Fruit fly (Drosophila melanogaster): ENCODE measurements around the gene Brf.

The Brf gene

DNA sequence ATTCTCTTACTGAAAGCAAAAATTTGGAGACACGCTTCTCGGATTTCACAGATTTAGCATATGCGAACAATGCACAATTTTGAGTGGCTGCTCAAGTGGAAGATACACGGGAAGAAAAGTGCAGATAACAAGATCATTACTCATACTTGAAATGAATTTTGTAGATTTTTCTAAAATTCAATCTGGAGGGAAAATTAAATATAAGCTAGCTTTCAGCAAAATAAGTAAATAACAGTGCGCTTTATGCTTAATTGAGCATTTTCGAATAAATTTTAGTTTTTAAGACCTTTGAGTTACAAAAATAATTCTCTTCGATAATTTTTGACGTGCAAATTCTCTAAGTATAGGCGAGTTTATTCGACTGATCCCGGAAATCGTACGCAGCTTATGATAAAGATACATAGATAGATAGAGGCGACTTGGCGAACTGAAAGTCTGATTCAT, 9.6 kb upstream of the Brf start (continued):
- TF ChIP-seq h (optimal IDR thresholded peaks at IDR 0.05) = no peak
- TF ChIP-seq Eip74EF (GFP tag; optimal IDR thresholded peaks at IDR 0.05) = peak in 1 of 2 experiments; percentile 81
- TF ChIP-seq Elba2 (GFP tag; optimal IDR thresholded peaks at IDR 0.05) = no peak
- no peak for TF ChIP-seq kni (GFP tag; optimal IDR thresholded peaks at IDR 0.05)
- no peak for TF ChIP-seq Adf1 (GFP tag; IDR thresholded peaks at IDR 0.05)
- no peak for TF ChIP-seq cas (GFP tag; IDR thresholded peaks at IDR 0.05)
- TF ChIP-seq Antp (GFP tag; optimal IDR thresholded peaks at IDR 0.05) = peak; percentile 12
- TF ChIP-seq CG1602 (GFP tag; optimal IDR thresholded peaks at IDR 0.05) = no peak
- no peak for TF ChIP-seq CG1529 (GFP tag; optimal IDR thresholded peaks at IDR 0.05)
- TF ChIP-seq Atf6 (GFP tag; IDR thresholded peaks at IDR 0.05) = no peak
- TF ChIP-seq CG16815 (GFP tag; optimal IDR thresholded peaks at IDR 0.05) = no peak
- peak in 1 of 2 experiments; percentile 22 for TF ChIP-seq Hr51 (GFP tag; optimal IDR thresholded peaks at IDR 0.05)
- peak; percentile 51 for TF ChIP-seq D19A (tag; optimal IDR thresholded peaks at IDR 0.05)
- TF ChIP-seq CG13424 (tag; optimal IDR thresholded peaks at IDR 0.05) = no peak
- no peak for TF ChIP-seq amos (GFP tag; IDR thresholded peaks at IDR 0.05; ENCODE audit: partially characterized antibody)
- no peak for TF ChIP-seq ftz-f1 (GFP tag; optimal IDR thresholded peaks at IDR 0.05)
- no peak for TF ChIP-seq CG6765 (GFP tag; optimal IDR thresholded peaks at IDR 0.05)
- TF ChIP-seq zen (tag; optimal IDR thresholded peaks at IDR 0.05) = peak; percentile 51
- peak; percentile 2 for TF ChIP-seq p53 (GFP tag; optimal IDR thresholded peaks at IDR 0.05)
- TF ChIP-seq tup (GFP tag; optimal IDR thresholded peaks at IDR 0.05) = no peak
- TF ChIP-seq CG5953 (GFP tag; IDR thresholded peaks at IDR 0.05) = no peak
- TF ChIP-seq CG34422 (GFP tag; IDR thresholded peaks at IDR 0.05) = peak; percentile 24; the same call in 1 of the 3 replicates
- TF ChIP-seq kay (GFP tag; optimal IDR thresholded peaks at IDR 0.05) = no peak
- no peak for TF ChIP-seq crol (GFP tag; IDR thresholded peaks at IDR 0.05)
- no peak for TF ChIP-seq gsb-n (tag; optimal IDR thresholded peaks at IDR 0.05)
- no peak for TF ChIP-seq CG13894 (tag; optimal IDR thresholded peaks at IDR 0.05)
- peak; percentile 30 for TF ChIP-seq ind (GFP tag; optimal IDR thresholded peaks at IDR 0.05)
- no peak for TF ChIP-seq CG15479 (GFP tag; optimal IDR thresholded peaks at IDR 0.05)
- TF ChIP-seq CG3847 (GFP tag; IDR thresholded peaks at IDR 0.05) = no peak
- no peak for TF ChIP-seq corto (GFP tag; optimal IDR thresholded peaks at IDR 0.05)
- TF ChIP-seq Hand (GFP tag; optimal IDR thresholded peaks at IDR 0.05) = no peak
- TF ChIP-seq CG12299 (tag; optimal IDR thresholded peaks at IDR 0.05) = no peak
- peak; percentile 48 for TF ChIP-seq CG10654 (GFP tag; optimal IDR thresholded peaks at IDR 0.05)
- peak; percentile 26 for TF ChIP-seq en (GFP tag; optimal IDR thresholded peaks at IDR 0.05)
- no peak for TF ChIP-seq CG3163 (GFP tag; optimal IDR thresholded peaks at IDR 0.05)
- no peak for TF ChIP-seq Dip2 (GFP tag; IDR thresholded peaks at IDR 0.05)
- TF ChIP-seq HLHmδ (GFP tag; optimal IDR thresholded peaks at IDR 0.05) = no peak
- peak; percentile 74 for TF ChIP-seq CG10979 (tag; optimal IDR thresholded peaks at IDR 0.05)
- peak; percentile 32 for TF ChIP-seq CG1603 (tag; optimal IDR thresholded peaks at IDR 0.05)
- no peak for TF ChIP-seq gce (GFP tag; IDR thresholded peaks at IDR 0.05)

DNA sequence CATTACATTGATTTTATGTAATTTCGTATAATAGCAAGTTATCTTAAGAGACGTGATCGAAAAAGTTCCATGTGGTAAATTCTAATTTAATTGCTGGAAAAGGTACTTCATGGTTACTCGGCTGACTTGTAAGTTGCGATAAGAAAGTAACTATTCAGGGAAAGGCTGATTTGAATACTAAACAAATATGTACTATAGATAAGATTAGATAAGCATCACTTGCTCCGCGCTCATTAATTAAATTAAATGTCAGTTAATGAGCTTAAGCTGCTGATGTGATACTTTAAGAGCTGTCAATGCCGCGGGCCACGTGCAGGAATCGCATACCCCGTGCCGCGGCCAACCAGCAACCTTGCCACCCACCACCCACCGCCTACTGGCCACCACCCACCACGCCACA, 9.0 kb upstream of the Brf start:
- no peak for TF ChIP-seq Hr39 (optimal IDR thresholded peaks at IDR 0.05)
- TF ChIP-seq sisA (GFP tag; IDR thresholded peaks at IDR 0.05) = no peak
- peak; percentile 65 for TF ChIP-seq CG7745 (tag; optimal IDR thresholded peaks at IDR 0.05)
- peak; percentile 60 for TF ChIP-seq exex (tag; optimal IDR thresholded peaks at IDR 0.05)
- TF ChIP-seq CG16779 (GFP tag; IDR thresholded peaks at IDR 0.05) = no peak
- TF ChIP-seq CG18011 (GFP tag; optimal IDR thresholded peaks at IDR 0.05) = no peak
- no peak for TF ChIP-seq Lpt (GFP tag; optimal IDR thresholded peaks at IDR 0.05)
- TF ChIP-seq Opbp (GFP tag; IDR thresholded peaks at IDR 0.05; ENCODE audit: partially characterized antibody) = no peak
- TF ChIP-seq ftz-f1 (GFP tag; optimal IDR thresholded peaks at IDR 0.05) = peak; percentile 5
- TF ChIP-seq CG10366 (GFP tag; IDR thresholded peaks at IDR 0.05) = no peak
- TF ChIP-seq Dref (GFP tag; IDR thresholded peaks at IDR 0.05) = no peak
- TF ChIP-seq CG18262 (tag; optimal IDR thresholded peaks at IDR 0.05) = no peak
- peak; percentile 11 for TF ChIP-seq ATbp (GFP tag; optimal IDR thresholded peaks at IDR 0.05)
- no peak for TF ChIP-seq br (optimal IDR thresholded peaks at IDR 0.05)
- no peak for TF ChIP-seq Hmr (GFP tag; optimal IDR thresholded peaks at IDR 0.05)
- no peak for TF ChIP-seq CG31365 (tag; optimal IDR thresholded peaks at IDR 0.05)
